Worm (Caenorhabditis elegans) whole organism, late embryonic: ENCODE results near the gene srsx-9.

Source experiments
- C08G9.2 ChIP-seq: sonication (generic microtip); optimal IDR thresholded peaks from 2 replicates; lab custom pipeline; 2016; ENCODE audit warnings: mild to moderate bottlenecking, missing genetic modification characterization, moderate library complexity, missing compliant biosample characterization
- K02D7.2 ChIP-seq: sonication (generic microtip); optimal IDR thresholded peaks from 2 replicates; lab custom pipeline; 2017; ENCODE audit warnings: mild to moderate bottlenecking, missing genetic modification characterization, missing compliant biosample characterization
- ahr-1 ChIP-seq: sonication (generic microtip); optimal IDR thresholded peaks from 2 replicates; lab custom pipeline; 2016; ENCODE audit warnings: missing genetic modification characterization, missing compliant biosample characterization
- ama-1 ChIP-seq: fragments of 150-350 bp; optimal IDR thresholded peaks from 2 replicates; lab custom pipeline; 2014
- ceh-30 ChIP-seq: fragments of 150-350 bp; optimal IDR thresholded peaks from 2 replicates; lab custom pipeline; 2014; ENCODE audit warnings: missing biosample characterization, missing genetic modification characterization
- ceh-45 ChIP-seq: fragments of 200-800 bp; sonication (Bioruptor generic); IDR thresholded peaks from 2 replicates; pipeline ENCODE4 v1.3.6; 2022; ENCODE audit warnings: missing genetic modification reagents, missing genetic modification characterization, missing compliant biosample characterization
- dve-1 ChIP-seq: sonication (generic microtip); optimal IDR thresholded peaks from 2 replicates; lab custom pipeline; 2017; ENCODE audit warnings: antibody characterized with exemption, mild to moderate bottlenecking, missing genetic modification characterization, missing compliant biosample characterization
- ets-4 ChIP-seq: sonication (generic microtip); optimal IDR thresholded peaks from 2 replicates; lab custom pipeline; 2016; ENCODE audit warnings: missing genetic modification characterization, missing compliant biosample characterization
- eyg-1 ChIP-seq: sonication (generic microtip); optimal IDR thresholded peaks from 2 replicates; lab custom pipeline; 2016; ENCODE audit warnings: missing genotype, missing genetic modification characterization, missing compliant biosample characterization
- nhr-11 ChIP-seq: fragments of 150-350 bp; optimal IDR thresholded peaks from 2 replicates; lab custom pipeline; 2014; ENCODE audit warnings: missing biosample characterization, missing genetic modification characterization
- npax-4 ChIP-seq: sonication (generic microtip); optimal IDR thresholded peaks from 2 replicates; lab custom pipeline; 2016; ENCODE audit warnings: missing genetic modification characterization, missing compliant biosample characterization
- pag-3 ChIP-seq: sonication (generic microtip); optimal IDR thresholded peaks from 2 replicates; lab custom pipeline; 2016; ENCODE audit warnings: missing compliant biosample characterization, missing genetic modification characterization, borderline replicate concordance
- unc-3 ChIP-seq, 2 experiments: fragments of 200-800 bp in 1 of 2; sonication (Bioruptor generic) in 1 of 2; sonication (generic microtip) in 1 of 2; conservative IDR thresholded peaks in 1 of 2; optimal IDR thresholded peaks in 1 of 2; 2 replicates each; pipeline versions ENCODE4 v1.3.6 to Lab custom; 2016 to 2022; ENCODE audit warnings: missing compliant biosample characterization in 2 of 2, missing genetic modification characterization in 2 of 2, missing genetic modification reagents in 1 of 2
- zip-5 ChIP-seq: sonication (generic microtip); optimal IDR thresholded peaks from 2 replicates; lab custom pipeline; 2016; ENCODE audit warnings: missing genetic modification characterization, missing compliant biosample characterization

DNA sequence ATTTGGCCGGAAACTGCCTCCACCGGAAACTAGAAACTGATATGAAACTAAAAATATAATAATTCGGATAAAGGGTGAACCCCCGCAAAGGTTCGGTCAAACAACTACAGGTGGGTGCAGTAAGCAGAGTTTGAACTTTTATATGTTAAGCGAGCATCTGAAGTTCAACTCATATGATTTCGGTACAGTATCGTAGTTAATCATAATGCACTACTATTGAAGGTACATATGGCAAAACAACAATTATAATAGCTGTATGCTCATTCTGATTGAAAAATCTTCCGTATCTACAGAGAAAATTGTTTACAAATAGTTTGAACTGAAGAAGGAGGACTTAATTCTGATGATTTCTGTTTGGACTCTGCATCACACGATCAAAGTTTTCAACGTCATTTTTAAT lies 39.6 kb downstream of the srsx-9 start:
- TF ChIP-seq K02D7.2 (tag; lab: Kevin White, UChicago), result no peak
- TF ChIP-seq zip-5 (tag; lab: Kevin White, UChicago), result no peak
- TF ChIP-seq ama-1 (lab: Kevin White, UChicago), result no peak
- no peak for TF ChIP-seq eyg-1 (tag; lab: Kevin White, UChicago)
- TF ChIP-seq ahr-1, result no peak
- no peak for TF ChIP-seq pag-3 (tag; lab: Kevin White, UChicago)
- no peak for TF ChIP-seq C08G9.2 (tag; lab: Kevin White, UChicago)
- no peak for TF ChIP-seq dve-1 (tag; lab: Kevin White, UChicago)
- no peak for TF ChIP-seq nhr-11
- no peak for TF ChIP-seq npax-4 (tag; lab: Kevin White, UChicago)
- no peak for TF ChIP-seq ets-4 (tag; lab: Kevin White, UChicago)
- no peak for TF ChIP-seq unc-3 (GFP tag; conservative IDR thresholded peaks at IDR 0.05; lab: Robert Waterston, UW)
- no peak for TF ChIP-seq unc-3 (tag; optimal IDR thresholded peaks at IDR 0.05; lab: Kevin White, UChicago)
- TF ChIP-seq ceh-45 (GFP tag; lab: Robert Waterston, UW), result no peak
- TF ChIP-seq ceh-30, result no peak
